Worm (Caenorhabditis elegans) whole organism, L3 larva: Measurements from ENCODE around the gene mig-14.

Experiments used
- R02D3.7 ChIP-seq: fragments of 150-350 bp; optimal IDR thresholded peaks from 2 replicates; lab custom pipeline; 2014; ENCODE audit warnings: missing biosample characterization, missing genetic modification characterization
- ZK546.5 ChIP-seq: sonication (generic microtip); optimal IDR thresholded peaks from 2 replicates; lab custom pipeline; 2017; ENCODE audit warnings: missing biosample characterization, missing genetic modification characterization
- ama-1 ChIP-seq: fragments of 150-350 bp; optimal IDR thresholded peaks from 2 replicates; lab custom pipeline; 2018
- ceh-16 ChIP-seq: sonication (generic microtip); optimal IDR thresholded peaks from 2 replicates; lab custom pipeline; 2017; ENCODE audit warnings: missing biosample characterization, missing genetic modification characterization
- ceh-28 ChIP-seq: fragments of 150-350 bp; optimal IDR thresholded peaks from 2 replicates; lab custom pipeline; 2014; ENCODE audit warnings: missing biosample characterization, missing genetic modification reagents, missing genetic modification characterization
- ceh-82 ChIP-seq: fragments of 150-350 bp; optimal IDR thresholded peaks from 2 replicates; lab custom pipeline; 2014; ENCODE audit warnings: missing biosample characterization, missing genetic modification characterization
- ceh-9 ChIP-seq: sonication (generic microtip); optimal IDR thresholded peaks from 2 replicates; lab custom pipeline; 2018; ENCODE audit warnings: missing biosample characterization, missing genetic modification characterization
- daf-12 ChIP-seq: fragments of 150-350 bp; optimal IDR thresholded peaks from 2 replicates; lab custom pipeline; 2014; ENCODE audit warnings: missing biosample characterization, missing genetic modification reagents, missing genetic modification characterization
- egl-27 ChIP-seq: sonication (generic microtip); optimal IDR thresholded peaks from 4 replicates; lab custom pipeline; 2017; ENCODE audit warnings: missing biosample characterization, missing genetic modification reagents, missing genetic modification characterization
- egl-5 ChIP-seq: fragments of 150-350 bp; optimal IDR thresholded peaks from 2 replicates; lab custom pipeline; 2017; ENCODE audit warnings: missing biosample characterization, missing genetic modification reagents, missing genetic modification characterization, inconsistent platforms
- elt-1 ChIP-seq: fragments of 150-350 bp; optimal IDR thresholded peaks from 2 replicates; lab custom pipeline; 2014; ENCODE audit warnings: missing biosample characterization, missing genetic modification characterization
- elt-2 ChIP-seq: sonication (generic microtip); optimal IDR thresholded peaks from 2 replicates; lab custom pipeline; 2016; ENCODE audit warnings: missing genetic modification reagents, mild to moderate bottlenecking, missing genetic modification characterization, missing compliant biosample characterization
- elt-3 ChIP-seq, 3 experiments: fragments of 150-350 bp in 1 of 3; sonication (generic microtip) in 2 of 3; optimal IDR thresholded peaks; 2 replicates in 2 of 3; 4 replicates in 1 of 3; lab custom pipeline; 2014 to 2017; ENCODE audit warnings: missing biosample characterization in 3 of 3, missing genetic modification characterization in 3 of 3
- fkh-10 ChIP-seq: sonication (generic microtip); optimal IDR thresholded peaks from 2 replicates; lab custom pipeline; 2017; ENCODE audit warnings: missing biosample characterization, missing genetic modification reagents, missing genetic modification characterization
- fkh-2 ChIP-seq: fragments of 150-350 bp; optimal IDR thresholded peaks from 2 replicates; lab custom pipeline; 2014; ENCODE audit warnings: missing biosample characterization, missing genetic modification reagents, missing genetic modification characterization
- fos-1 ChIP-seq: fragments of 150-350 bp; optimal IDR thresholded peaks from 2 replicates; lab custom pipeline; 2014; ENCODE audit warnings: missing biosample characterization, missing genetic modification characterization
- hmg-11 ChIP-seq: sonication (generic microtip); optimal IDR thresholded peaks from 2 replicates; lab custom pipeline; 2016; ENCODE audit warnings: missing genetic modification characterization, missing compliant biosample characterization
- jun-1 ChIP-seq: fragments of 150-350 bp; optimal IDR thresholded peaks from 2 replicates; lab custom pipeline; 2014; ENCODE audit warnings: missing biosample characterization, missing genetic modification reagents, missing genetic modification characterization
- lin-15B ChIP-seq: fragments of 150-350 bp; optimal IDR thresholded peaks from 2 replicates; lab custom pipeline; 2014; ENCODE audit warnings: missing biosample characterization, missing genetic modification characterization
- lin-39 ChIP-seq: fragments of 150-350 bp; optimal IDR thresholded peaks from 2 replicates; lab custom pipeline; 2018; ENCODE audit warnings: missing biosample characterization, missing genetic modification reagents, missing genetic modification characterization
- mdl-1 ChIP-seq: fragments of 150-350 bp; optimal IDR thresholded peaks from 2 replicates; lab custom pipeline; 2014; ENCODE audit warnings: missing biosample characterization, missing genetic modification characterization
- mml-1 ChIP-seq: fragments of 150-350 bp; sonication (generic microtip); optimal IDR thresholded peaks from 3 replicates; lab custom pipeline; 2014; ENCODE audit warnings: missing biosample characterization, missing genetic modification characterization
- nfya-1 ChIP-seq: sonication (generic microtip); optimal IDR thresholded peaks from 2 replicates; lab custom pipeline; 2017; ENCODE audit warnings: missing genetic modification characterization, mild to moderate bottlenecking, missing compliant biosample characterization, antibody characterized with exemption, moderate library complexity; ENCODE audit not compliant: insufficient read depth
- nhr-12 ChIP-seq: fragments of 150-350 bp; optimal IDR thresholded peaks from 2 replicates; lab custom pipeline; 2014; ENCODE audit warnings: missing biosample characterization, missing genetic modification characterization
- nhr-23 ChIP-seq: fragments of 150-350 bp; optimal IDR thresholded peaks from 2 replicates; lab custom pipeline; 2014; ENCODE audit warnings: missing biosample characterization, missing genetic modification reagents, missing genetic modification characterization
- nhr-237 ChIP-seq: fragments of 150-350 bp; optimal IDR thresholded peaks from 2 replicates; lab custom pipeline; 2014; ENCODE audit warnings: missing biosample characterization, missing genetic modification characterization
- nhr-25 ChIP-seq: sonication (generic microtip); optimal IDR thresholded peaks from 2 replicates; lab custom pipeline; 2017; ENCODE audit warnings: missing biosample characterization, missing genetic modification characterization
- nhr-28 ChIP-seq: fragments of 150-350 bp; optimal IDR thresholded peaks from 2 replicates; lab custom pipeline; 2014; ENCODE audit warnings: missing biosample characterization, missing genetic modification characterization
- nhr-76 ChIP-seq: fragments of 150-350 bp; sonication (generic microtip); optimal IDR thresholded peaks from 5 replicates; lab custom pipeline; 2014; ENCODE audit warnings: missing biosample characterization, missing genetic modification characterization
- nhr-77 ChIP-seq: fragments of 150-350 bp; optimal IDR thresholded peaks from 2 replicates; lab custom pipeline; 2014; ENCODE audit warnings: missing biosample characterization, missing genetic modification characterization
- pha-4 ChIP-seq: fragments of 150-350 bp; optimal IDR thresholded peaks from 2 replicates; lab custom pipeline; 2014; ENCODE audit warnings: missing biosample characterization, missing genetic modification reagents, missing genetic modification characterization
- pqm-1 ChIP-seq: fragments of 150-350 bp; optimal IDR thresholded peaks from 2 replicates; lab custom pipeline; 2017; ENCODE audit warnings: missing biosample characterization, missing genetic modification characterization, inconsistent platforms
- sea-2 ChIP-seq: fragments of 150-350 bp; sonication (generic microtip); optimal IDR thresholded peaks from 4 replicates; lab custom pipeline; 2014; ENCODE audit warnings: missing biosample characterization, missing genetic modification reagents, missing genetic modification characterization
- skn-1 ChIP-seq: fragments of 150-350 bp; optimal IDR thresholded peaks from 2 replicates; lab custom pipeline; 2014; ENCODE audit warnings: missing biosample characterization, missing genetic modification characterization
- snpc-4 ChIP-seq: fragments of 150-350 bp; optimal IDR thresholded peaks from 2 replicates; lab custom pipeline; 2014; ENCODE audit warnings: missing biosample characterization, missing genetic modification characterization
- tbx-2 ChIP-seq: sonication (generic microtip); optimal IDR thresholded peaks from 2 replicates; lab custom pipeline; 2016; ENCODE audit warnings: mild to moderate bottlenecking, missing genetic modification characterization, missing compliant biosample characterization
- unc-39 ChIP-seq: sonication (generic microtip); optimal IDR thresholded peaks from 4 replicates; lab custom pipeline; 2017; ENCODE audit warnings: missing biosample characterization, missing genetic modification characterization
- unc-62 ChIP-seq: fragments of 150-350 bp; sonication (generic microtip); optimal IDR thresholded peaks from 4 replicates; lab custom pipeline; 2014; ENCODE audit warnings: missing biosample characterization, missing genetic modification reagents, missing genetic modification characterization
- ztf-4 ChIP-seq: fragments of 150-350 bp; optimal IDR thresholded peaks from 2 replicates; lab custom pipeline; 2014; ENCODE audit warnings: missing biosample characterization, missing genetic modification characterization

mig-14 gene

ce11 chrII:13765952-13766351, 24.4 kb downstream of the mig-14 start, which contains the start of gene arrd-12:
Gene arrd-12, plus strand, starts transcription at chrII:13766252.
- TF ChIP-seq ceh-16 = no peak
- TF ChIP-seq ztf-4 (tag; lab: Kevin White, UChicago) = no peak
- TF ChIP-seq pha-4 (tag; lab: Kevin White, UChicago) = no peak
- no peak for TF ChIP-seq nhr-28 (tag; lab: Kevin White, UChicago)
- no peak for TF ChIP-seq mdl-1 (tag; lab: Kevin White, UChicago)
- TF ChIP-seq ceh-82 = no peak
- no peak for TF ChIP-seq nhr-76 (tag; lab: Kevin White, UChicago)
- TF ChIP-seq fkh-2 = no peak
- TF ChIP-seq nhr-23 (tag; lab: Kevin White, UChicago) = no peak
- no peak for TF ChIP-seq R02D3.7
- TF ChIP-seq mml-1 = no peak
- no peak for TF ChIP-seq sea-2 (GFP tag; lab: Kevin White, UChicago)
- no peak for TF ChIP-seq fkh-10 (GFP tag; lab: Kevin White, UChicago)
- TF ChIP-seq tbx-2 (tag; lab: Kevin White, UChicago) = no peak
- no peak for TF ChIP-seq egl-5 (tag; lab: Kevin White, UChicago)
- no peak for TF ChIP-seq skn-1 (tag; lab: Kevin White, UChicago)

- peak; percentile 37 for TF ChIP-seq pha-4 (tag; lab: Kevin White, UChicago)
- peak; percentile 64 for TF ChIP-seq pqm-1 (tag; lab: Kevin White, UChicago)
- TF ChIP-seq nhr-237 (tag; lab: Kevin White, UChicago) = no peak
- peak; percentile 73 for TF ChIP-seq elt-2 (tag; lab: Kevin White, UChicago)
- TF ChIP-seq lin-15B (tag; lab: Kevin White, UChicago) = no peak
Measured at ce11 chrII:13771335-13771734, 29.8 kb downstream of the mig-14 start, which contains the start of gene C01B9.1. Gene C01B9.1, plus strand, starts transcription at chrII:13771575.

- TF ChIP-seq daf-12 (no peak), nhr-77 (tag; lab: Kevin White, UChicago) (peak; percentile 65), elt-2 (tag; lab: Kevin White, UChicago) (peak; percentile 70), skn-1 (tag; lab: Kevin White, UChicago) (no peak), pha-4 (tag; lab: Kevin White, UChicago) (no peak), ceh-16 (no peak), pqm-1 (tag; lab: Kevin White, UChicago) (peak; percentile 42), fkh-10 (GFP tag; lab: Kevin White, UChicago) (no peak)
Measured at ce11 chrII:13780792-13781248, 39.3 kb downstream of the mig-14 start.

- TF ChIP-seq jun-1 (tag; lab: Kevin White, UChicago) (no peak), nhr-12 (tag; lab: Kevin White, UChicago) (no peak), nhr-76 (tag; lab: Kevin White, UChicago) (no peak), fkh-2 (no peak), hmg-11 (tag; lab: Kevin White, UChicago) (no peak), egl-27 (tag; lab: Kevin White, UChicago) (no peak), daf-12 (no peak), lin-39 (tag; lab: Kevin White, UChicago) (no peak), ceh-28 (no peak), ZK546.5 (tag; lab: Kevin White, UChicago) (no peak), R02D3.7 (no peak), ceh-16 (no peak), nfya-1 (tag; lab: Kevin White, UChicago) (no peak), nhr-28 (tag; lab: Kevin White, UChicago) (no peak), fos-1 (no peak)
Measured at ce11 chrII:13783880-13784279, 42.3 kb downstream of the mig-14 start, which contains the start of gene C01B9.4. Gene C01B9.4, minus strand, starts transcription at chrII:13783980.

ce11 chrII:13785582-13785981, 44.0 kb downstream of the mig-14 start:
- TF ChIP-seq fkh-2 = no peak
- no peak for TF ChIP-seq unc-62 (GFP tag; lab: Kevin White, UChicago)
- no peak for TF ChIP-seq lin-39 (tag; lab: Kevin White, UChicago)
- TF ChIP-seq egl-27 (tag; lab: Kevin White, UChicago) = no peak
- TF ChIP-seq snpc-4 (tag; lab: Kevin White, UChicago) = no peak
- no peak for TF ChIP-seq fos-1
- TF ChIP-seq nfya-1 (tag; lab: Kevin White, UChicago) = no peak
- no peak for TF ChIP-seq nhr-76 (tag; lab: Kevin White, UChicago)
- no peak for TF ChIP-seq ama-1 (lab: Kevin White, UChicago)
- no peak for TF ChIP-seq nhr-23 (tag; lab: Kevin White, UChicago)
- no peak for TF ChIP-seq ceh-9 (tag; lab: Kevin White, UChicago)
- no peak for TF ChIP-seq nhr-77 (tag; lab: Kevin White, UChicago)
- no peak for TF ChIP-seq R02D3.7
- no peak for TF ChIP-seq ceh-16
- no peak for TF ChIP-seq nhr-28 (tag; lab: Kevin White, UChicago)
- TF ChIP-seq nhr-25 (tag; lab: Kevin White, UChicago) = no peak
- TF ChIP-seq elt-3 (tag; optimal IDR thresholded peaks at IDR 0.05; lab: Kevin White, UChicago) = no peak
- TF ChIP-seq mdl-1 (tag; lab: Kevin White, UChicago) = no peak
- TF ChIP-seq unc-39 (tag; lab: Kevin White, UChicago) = no peak
- TF ChIP-seq elt-1 = no peak
- TF ChIP-seq, all 47 proteins: peak for 0
